Fruit fly (Drosophila melanogaster) ovary, adult (tissue): ENCODE measurements around the gene bb8.

Experiments used
- CG17801 ChIP-seq: fragments of 200-800 bp; optimal IDR thresholded peaks from 2 replicates; lab custom pipeline; 2019; ENCODE audit warnings: missing biosample characterization, mild to moderate bottlenecking, missing genetic modification characterization, moderate library complexity; ENCODE audit not compliant: partially characterized antibody

The bb8 gene

dm6 chr3R:23290089-23290488 lies at the start of gene bb8:
Gene bb8, minus strand, starts transcription at chr3R:23290189.
- TF ChIP-seq CG17801 (GFP tag; lab: Kevin White, UChicago): no peak

dm6 chr3R:23338290-23338689 lies 48.3 kb upstream of the bb8 start:
- no peak for TF ChIP-seq CG17801 (GFP tag; lab: Kevin White, UChicago)

- no peak for TF ChIP-seq CG17801 (GFP tag; lab: Kevin White, UChicago)
Measured at dm6 chr3R:23337183-23337825, 47.3 kb upstream of the bb8 start.

dm6 chr3R:23336513-23336912 lies 46.5 kb upstream of the bb8 start:
- no peak for TF ChIP-seq CG17801 (GFP tag; lab: Kevin White, UChicago)

dm6 chr3R:23335577-23335976 lies 45.6 kb upstream of the bb8 start:
- no peak for TF ChIP-seq CG17801 (GFP tag; lab: Kevin White, UChicago)

- no peak for TF ChIP-seq CG17801 (GFP tag; lab: Kevin White, UChicago)
Measured at dm6 chr3R:23334866-23335265, 44.9 kb upstream of the bb8 start.

dm6 chr3R:23334036-23334744 lies 44.2 kb upstream of the bb8 start:
- peak; percentile 64 for TF ChIP-seq CG17801 (GFP tag; lab: Kevin White, UChicago)

- no peak for TF ChIP-seq CG17801 (GFP tag; lab: Kevin White, UChicago)
Measured at dm6 chr3R:23333334-23334035, 43.5 kb upstream of the bb8 start.

dm6 chr3R:23332535-23333333 lies 42.7 kb upstream of the bb8 start:
- TF ChIP-seq CG17801 (GFP tag; lab: Kevin White, UChicago): peak; percentile 82

- TF ChIP-seq CG17801 (GFP tag; lab: Kevin White, UChicago): no peak
Measured at dm6 chr3R:23331865-23332367, 41.9 kb upstream of the bb8 start.

dm6 chr3R:23331280-23331679 lies 41.3 kb upstream of the bb8 start:
- TF ChIP-seq CG17801 (GFP tag; lab: Kevin White, UChicago): peak; percentile 42

- no peak for TF ChIP-seq CG17801 (GFP tag; lab: Kevin White, UChicago)
Measured at dm6 chr3R:23327707-23328106, 37.7 kb upstream of the bb8 start.

dm6 chr3R:23326292-23326691 lies 36.3 kb upstream of the bb8 start:
- TF ChIP-seq CG17801 (GFP tag; lab: Kevin White, UChicago): no peak

- TF ChIP-seq CG17801 (GFP tag; lab: Kevin White, UChicago): no peak
Measured at dm6 chr3R:23325710-23326109, 35.7 kb upstream of the bb8 start.
